Worm (Caenorhabditis elegans) whole organism, L3 larva: ENCODE data around the gene amt-1.
A peak's percentile ranks its signal among the peaks of the same experiment; 100 is the strongest.

Experiments
- ZK546.5 ChIP-seq: sonication (generic microtip); optimal IDR thresholded peaks from 2 replicates; lab custom pipeline; 2017; ENCODE audit warnings: missing biosample characterization, missing genetic modification characterization
- aly-2 ChIP-seq: fragments of 150-350 bp; optimal IDR thresholded peaks from 2 replicates; lab custom pipeline; 2014; ENCODE audit warnings: missing biosample characterization, missing genetic modification characterization
- mdl-1 ChIP-seq: fragments of 150-350 bp; optimal IDR thresholded peaks from 2 replicates; lab custom pipeline; 2014; ENCODE audit warnings: missing biosample characterization, missing genetic modification characterization
- nhr-11 ChIP-seq: fragments of 150-350 bp; optimal IDR thresholded peaks from 2 replicates; lab custom pipeline; 2014; ENCODE audit warnings: missing biosample characterization, missing genetic modification characterization
- nhr-43 ChIP-seq: sonication (generic microtip); optimal IDR thresholded peaks from 2 replicates; lab custom pipeline; 2016; ENCODE audit warnings: mild to moderate bottlenecking, missing genetic modification characterization, missing compliant biosample characterization; ENCODE audit not compliant: poor library complexity, severe bottlenecking
- pha-4 ChIP-seq: fragments of 150-350 bp; optimal IDR thresholded peaks from 2 replicates; lab custom pipeline; 2014; ENCODE audit warnings: missing biosample characterization, missing genetic modification reagents, missing genetic modification characterization
- pqm-1 ChIP-seq: fragments of 150-350 bp; optimal IDR thresholded peaks from 2 replicates; lab custom pipeline; 2017; ENCODE audit warnings: missing biosample characterization, missing genetic modification characterization, inconsistent platforms
- unc-39 ChIP-seq: sonication (generic microtip); optimal IDR thresholded peaks from 4 replicates; lab custom pipeline; 2017; ENCODE audit warnings: missing biosample characterization, missing genetic modification characterization
- zag-1 ChIP-seq: fragments of 150-350 bp; optimal IDR thresholded peaks from 2 replicates; lab custom pipeline; 2014; ENCODE audit warnings: missing biosample characterization, missing genetic modification characterization
- ztf-4 ChIP-seq: fragments of 150-350 bp; optimal IDR thresholded peaks from 2 replicates; lab custom pipeline; 2014; ENCODE audit warnings: missing biosample characterization, missing genetic modification characterization

DNA sequence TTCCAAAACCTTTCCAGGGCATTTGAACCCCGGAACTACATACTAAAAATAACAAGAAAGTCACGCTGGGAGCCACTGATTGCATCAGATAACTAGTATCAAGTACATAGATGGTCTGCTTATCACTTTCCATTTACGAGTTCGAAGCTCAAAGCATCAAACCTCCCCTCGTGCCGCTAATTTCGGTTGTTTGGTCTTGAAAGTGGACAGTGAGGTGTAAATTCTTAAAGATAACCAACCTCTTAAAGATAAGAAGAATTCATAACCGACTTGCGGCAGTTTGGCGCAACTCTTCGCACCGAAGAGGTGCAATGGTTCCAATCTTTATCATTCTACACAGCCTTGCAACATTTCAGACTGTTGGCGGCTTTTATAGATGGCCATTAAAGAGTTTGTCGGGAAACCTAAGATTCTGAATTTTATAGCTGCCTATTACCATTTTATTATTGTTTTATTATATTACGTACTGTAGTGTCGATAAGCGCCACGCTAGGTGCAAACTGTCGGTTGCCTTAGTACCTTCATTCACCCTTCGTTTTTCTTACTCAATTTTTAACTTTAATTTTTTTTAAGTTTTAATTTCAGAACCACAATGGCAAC lies 6.4 kb upstream of the amt-1 start, which contains the start of gene amt-4:
- TF ChIP-seq mdl-1 (tag; lab: Kevin White, UChicago) = peak; percentile 15
- TF ChIP-seq nhr-11 (tag; lab: Kevin White, UChicago) = no peak
- peak; percentile 62 for TF ChIP-seq pha-4 (tag; lab: Kevin White, UChicago)
- no peak for TF ChIP-seq ZK546.5 (tag; lab: Kevin White, UChicago)
- no peak for TF ChIP-seq aly-2 (tag; lab: Kevin White, UChicago)
- peak; percentile 94 for TF ChIP-seq pqm-1 (tag; lab: Kevin White, UChicago)
- no peak for TF ChIP-seq nhr-43 (tag; lab: Kevin White, UChicago)
- TF ChIP-seq zag-1 (tag; lab: Kevin White, UChicago) = no peak
- no peak for TF ChIP-seq ztf-4
- TF ChIP-seq unc-39 (tag; lab: Kevin White, UChicago) = no peak
